Worm (Caenorhabditis elegans): Measurements from ENCODE around the gene F29B9.8.

F29B9.8 gene

ce11 chrIV:4667383-4667782, 19.9 kb downstream of the F29B9.8 start:
- TF ChIP-seq ets-4 (tag; optimal IDR thresholded peaks at IDR 0.05) (no peak), ceh-18 (tag; optimal IDR thresholded peaks at IDR 0.05) (peak; percentile 1)

- TF ChIP-seq hlh-30 (tag; optimal IDR thresholded peaks at IDR 0.05; ENCODE audit: insufficient read depth) (no peak), unc-55 (GFP tag; optimal IDR thresholded peaks at IDR 0.05) (no peak), unc-86 (tag; optimal IDR thresholded peaks at IDR 0.05) (no peak), T23F11.4 (GFP tag; optimal IDR thresholded peaks at IDR 0.05) (no peak), F13H6.1 (tag; optimal IDR thresholded peaks at IDR 0.05) (no peak)
Observed at ce11 chrIV:4667835-4668234, 20.4 kb downstream of the F29B9.8 start.

ce11 chrIV:4669242-4669641, 21.8 kb downstream of the F29B9.8 start, which contains the start of gene F29B9.12:
F29B9.12 (plus strand) TSS chrIV:4669542.
- no peak for TF ChIP-seq sdc-2 (tag; optimal IDR thresholded peaks at IDR 0.05)
- TF ChIP-seq C08G9.2 (tag; optimal IDR thresholded peaks at IDR 0.05): no peak
- TF ChIP-seq ceh-24 (tag; optimal IDR thresholded peaks at IDR 0.05): no peak
- no peak for TF ChIP-seq ceh-9 (tag; optimal IDR thresholded peaks at IDR 0.05)
- no peak for TF ChIP-seq pha-4 (tag; optimal IDR thresholded peaks at IDR 0.05)
- no peak for TF ChIP-seq syd-9 (tag; optimal IDR thresholded peaks at IDR 0.05)
- TF ChIP-seq elt-2 (tag; optimal IDR thresholded peaks at IDR 0.05): no peak
- no peak for TF ChIP-seq hlh-30 (tag; optimal IDR thresholded peaks at IDR 0.05; ENCODE audit: insufficient read depth)
- no peak for TF ChIP-seq ceh-18 (tag; optimal IDR thresholded peaks at IDR 0.05)
- TF ChIP-seq hlh-13 (GFP tag; optimal IDR thresholded peaks at IDR 0.05): no peak

- no peak for TF ChIP-seq ceh-6 (GFP tag; optimal IDR thresholded peaks at IDR 0.05)
- no peak for TF ChIP-seq che-1 (tag; optimal IDR thresholded peaks at IDR 0.05)
Observed at ce11 chrIV:4673332-4673731, 25.8 kb downstream of the F29B9.8 start.

- TF ChIP-seq ceh-34 (tag; optimal IDR thresholded peaks at IDR 0.05) (peak; percentile 92), ttx-3 (tag; optimal IDR thresholded peaks at IDR 0.05) (no peak), ceh-30 (tag; optimal IDR thresholded peaks at IDR 0.05) (no peak), ceh-19 (GFP tag; optimal IDR thresholded peaks at IDR 0.05) (peak; percentile 39), rnt-1 (tag; optimal IDR thresholded peaks at IDR 0.05) (no peak)
Observed at ce11 chrIV:4674322-4674721, 26.8 kb downstream of the F29B9.8 start.

ce11 chrIV:4678718-4679117, 31.2 kb downstream of the F29B9.8 start, which contains the start of gene kin-36:
kin-36 (plus strand) TSS chrIV:4679018.
- TF ChIP-seq hlh-30 (tag; optimal IDR thresholded peaks at IDR 0.05; ENCODE audit: insufficient read depth): no peak
- no peak for TF ChIP-seq hlh-6 (tag; optimal IDR thresholded peaks at IDR 0.05)
- TF ChIP-seq ceh-19 (GFP tag; optimal IDR thresholded peaks at IDR 0.05): no peak

ce11 chrIV:4683149-4683548, 35.7 kb downstream of the F29B9.8 start:
- TF ChIP-seq sdc-2 (tag; optimal IDR thresholded peaks at IDR 0.05): no peak
- peak; percentile 68 for TF ChIP-seq nfya-1 (tag; optimal IDR thresholded peaks at IDR 0.05)

- TF ChIP-seq pag-3 (tag; optimal IDR thresholded peaks at IDR 0.05; ENCODE audit: borderline replicate concordance) (no peak), unc-42 (tag; optimal IDR thresholded peaks at IDR 0.05) (no peak), nfya-1 (tag; optimal IDR thresholded peaks at IDR 0.05) (peak; percentile 80), dve-1 (tag; optimal IDR thresholded peaks at IDR 0.05) (no peak), pat-9 (tag; optimal IDR thresholded peaks at IDR 0.05) (no peak), nhr-232 (tag; optimal IDR thresholded peaks at IDR 0.05) (no peak), ceh-34 (tag; optimal IDR thresholded peaks at IDR 0.05) (no peak)
Observed at ce11 chrIV:4686291-4686830, 38.9 kb downstream of the F29B9.8 start.
